Worm (Caenorhabditis elegans) whole organism, young adult: Measurements from ENCODE around the gene glb-11.

Experiments used
- B0019.2 ChIP-seq: fragments of 200-800 bp; sonication (Bioruptor generic); conservative IDR thresholded peaks from 2 replicates; pipeline ENCODE4 v1.3.6; 2022; ENCODE audit warnings: missing genetic modification reagents, missing genetic modification characterization, missing compliant biosample characterization
- B0261.1 ChIP-seq: sonication (generic microtip); optimal IDR thresholded peaks from 2 replicates; lab custom pipeline; 2016; ENCODE audit warnings: mild to moderate bottlenecking, missing genetic modification characterization, moderate library complexity, missing compliant biosample characterization
- B0336.3 ChIP-seq: fragments of 200-800 bp; sonication (Bioruptor generic); IDR thresholded peaks from 2 replicates; pipeline ENCODE4 v1.3.6; 2022; ENCODE audit warnings: missing genetic modification characterization, missing compliant biosample characterization
- C06A6.2 ChIP-seq: fragments of 200-800 bp; sonication (Bioruptor generic); conservative IDR thresholded peaks from 2 replicates; pipeline ENCODE4 v1.3.6; 2022; ENCODE audit warnings: missing genetic modification characterization, missing compliant biosample characterization
- F10E7.11 ChIP-seq: sonication (generic microtip); optimal IDR thresholded peaks from 2 replicates; lab custom pipeline; 2017; ENCODE audit warnings: mild to moderate bottlenecking, missing genetic modification characterization, moderate library complexity, missing compliant biosample characterization
- F22D6.2 ChIP-seq: sonication (generic microtip); optimal IDR thresholded peaks from 2 replicates; lab custom pipeline; 2016; ENCODE audit warnings: mild to moderate bottlenecking, missing genetic modification characterization, missing compliant biosample characterization
- F39B2.1 ChIP-seq: fragments of 200-800 bp; sonication (Bioruptor generic); IDR thresholded peaks from 2 replicates; pipeline ENCODE4 v1.3.6; 2022; ENCODE audit warnings: missing genetic modification reagents, missing genetic modification characterization, missing compliant biosample characterization
- F49E8.2 ChIP-seq: sonication (generic microtip); optimal IDR thresholded peaks from 3 replicates; lab custom pipeline; 2017; ENCODE audit warnings: missing genetic modification characterization, mild to moderate bottlenecking, missing compliant biosample characterization, antibody characterized with exemption, moderate library complexity; ENCODE audit not compliant: insufficient read depth
- Y95B8A.8 ChIP-seq: fragments of 200-800 bp; sonication (Bioruptor generic); IDR thresholded peaks from 2 replicates; pipeline ENCODE4 v1.3.6; 2022; ENCODE audit warnings: missing genetic modification reagents, missing genetic modification characterization, missing compliant biosample characterization
- akir-1 ChIP-seq: fragments of 200-800 bp; sonication (Bioruptor generic); optimal IDR thresholded peaks from 2 replicates; lab custom pipeline; 2018; ENCODE audit warnings: mild to moderate bottlenecking, missing genetic modification characterization, moderate library complexity, missing compliant biosample characterization
- aptf-2 ChIP-seq: fragments of 200-800 bp; sonication (Bioruptor generic); conservative IDR thresholded peaks from 2 replicates; pipeline ENCODE4 v1.3.6; 2022; ENCODE audit warnings: missing genetic modification reagents, missing genetic modification characterization, missing compliant biosample characterization
- athp-1 ChIP-seq: sonication (generic microtip); optimal IDR thresholded peaks from 2 replicates; lab custom pipeline; 2017; ENCODE audit warnings: mild to moderate bottlenecking, missing genetic modification characterization, missing compliant biosample characterization
- bed-2 ChIP-seq: fragments of 200-800 bp; sonication (Bioruptor generic); IDR thresholded peaks from 2 replicates; pipeline ENCODE4 v1.3.6; 2022; ENCODE audit warnings: missing genetic modification reagents, missing genetic modification characterization, missing compliant biosample characterization
- cebp-2 ChIP-seq: fragments of 200-800 bp; sonication (Bioruptor generic); IDR thresholded peaks from 2 replicates; pipeline ENCODE4 v1.3.6; 2022; ENCODE audit warnings: missing genetic modification characterization, missing compliant biosample characterization
- ceh-40 ChIP-seq: fragments of 200-800 bp; sonication (Bioruptor generic); IDR thresholded peaks from 2 replicates; pipeline ENCODE4 v1.3.6; 2022; ENCODE audit warnings: missing genetic modification characterization, missing compliant biosample characterization
- chd-7 ChIP-seq: sonication (generic microtip); optimal IDR thresholded peaks from 2 replicates; lab custom pipeline; 2016; ENCODE audit warnings: mild to moderate bottlenecking, missing genetic modification characterization, moderate library complexity, missing compliant biosample characterization
- dox-1 ChIP-seq: fragments of 200-800 bp; sonication (Bioruptor generic); IDR thresholded peaks from 2 replicates; pipeline ENCODE4 v1.3.6; 2022; ENCODE audit warnings: missing genetic modification reagents, missing genetic modification characterization, missing compliant biosample characterization
- dpff-1 ChIP-seq: sonication (generic microtip); optimal IDR thresholded peaks from 2 replicates; lab custom pipeline; 2017; ENCODE audit warnings: mild to moderate bottlenecking, missing genetic modification characterization, missing compliant biosample characterization
- dpl-1 ChIP-seq: fragments of 150-350 bp; optimal IDR thresholded peaks from 2 replicates; lab custom pipeline; 2014; ENCODE audit warnings: missing biosample characterization, missing genetic modification reagents, missing genetic modification characterization
- ets-4 ChIP-seq: fragments of 200-800 bp; sonication (Bioruptor generic); optimal IDR thresholded peaks from 2 replicates; lab custom pipeline; 2018; ENCODE audit warnings: mild to moderate bottlenecking, missing genetic modification characterization, missing compliant biosample characterization
- him-1 ChIP-seq: sonication (generic microtip); optimal IDR thresholded peaks from 2 replicates; lab custom pipeline; 2016; ENCODE audit warnings: missing genotype, missing genetic modification reagents, missing genetic modification characterization, missing compliant biosample characterization
- hlh-12 ChIP-seq: sonication (generic microtip); optimal IDR thresholded peaks from 2 replicates; lab custom pipeline; 2016; ENCODE audit warnings: missing genetic modification characterization, missing compliant biosample characterization
- hmg-1.2 ChIP-seq: fragments of 200-800 bp; sonication (Bioruptor generic); IDR thresholded peaks from 2 replicates; pipeline ENCODE4 v1.3.6; 2022; ENCODE audit warnings: missing genetic modification reagents, missing genetic modification characterization, missing compliant biosample characterization
- lin-35 ChIP-seq, 3 experiments: fragments of 150-350 bp in 2 of 3; sonication (generic microtip) in 1 of 3; optimal IDR thresholded peaks; 2 replicates each; lab custom pipeline; 2014 to 2018; ENCODE audit warnings: missing biosample characterization in 3 of 3, missing genetic modification characterization in 3 of 3, missing genetic modification reagents in 3 of 3
- madf-6 ChIP-seq: fragments of 200-800 bp; sonication (Bioruptor generic); IDR thresholded peaks from 2 replicates; pipeline ENCODE4 v1.3.6; 2022; ENCODE audit warnings: missing genetic modification reagents, missing genetic modification characterization, missing compliant biosample characterization
- nfyb-1 ChIP-seq: fragments of 200-800 bp; sonication (Bioruptor generic); IDR thresholded peaks from 2 replicates; pipeline ENCODE4 v1.3.6; 2022; ENCODE audit warnings: missing genetic modification reagents, missing genetic modification characterization, missing compliant biosample characterization
- nhr-27 ChIP-seq: fragments of 200-800 bp; sonication (Bioruptor generic); optimal IDR thresholded peaks from 2 replicates; lab custom pipeline; 2018; ENCODE audit warnings: mild to moderate bottlenecking, missing genetic modification characterization, moderate library complexity, missing compliant biosample characterization
- nhr-80 ChIP-seq: sonication (generic microtip); optimal IDR thresholded peaks from 2 replicates; lab custom pipeline; 2016; ENCODE audit warnings: missing genetic modification characterization, missing compliant biosample characterization
- rec-8 ChIP-seq, 2 experiments: sonication (generic microtip); optimal IDR thresholded peaks; 2 replicates each; lab custom pipeline; 2016; ENCODE audit warnings: mild to moderate bottlenecking in 2 of 2, missing genetic modification characterization in 2 of 2, missing genetic modification reagents in 2 of 2, missing genotype in 2 of 2, missing biosample characterization in 1 of 2, missing compliant biosample characterization in 1 of 2, moderate library complexity in 1 of 2
- snpc-1.3 ChIP-seq: sonication (generic microtip); optimal IDR thresholded peaks from 2 replicates; lab custom pipeline; 2017; ENCODE audit warnings: missing genetic modification characterization, mild to moderate bottlenecking, missing compliant biosample characterization, antibody characterized with exemption, moderate library complexity, missing genotype, missing genetic modification reagents; ENCODE audit not compliant: insufficient read depth
- sptf-2 ChIP-seq: fragments of 200-800 bp; sonication (Bioruptor generic); optimal IDR thresholded peaks from 2 replicates; lab custom pipeline; 2018; ENCODE audit warnings: mild to moderate bottlenecking, missing genetic modification characterization, missing compliant biosample characterization
- tbx-9 ChIP-seq: sonication (generic microtip); optimal IDR thresholded peaks from 2 replicates; lab custom pipeline; 2016; ENCODE audit warnings: borderline replicate concordance, missing genetic modification characterization, inconsistent platforms, missing compliant biosample characterization
- zfh-2 ChIP-seq: fragments of 200-800 bp; sonication (Bioruptor generic); conservative IDR thresholded peaks from 2 replicates; pipeline ENCODE4 v1.3.6; 2022; ENCODE audit warnings: missing genetic modification reagents, missing genetic modification characterization, missing compliant biosample characterization
- ztf-18 ChIP-seq: sonication (generic microtip); optimal IDR thresholded peaks from 2 replicates; lab custom pipeline; 2016; ENCODE audit warnings: missing genotype, mild to moderate bottlenecking, missing genetic modification characterization, missing compliant biosample characterization
- ztf-25 ChIP-seq: fragments of 200-800 bp; sonication (Bioruptor generic); IDR thresholded peaks from 2 replicates; pipeline ENCODE4 v1.3.6; 2022; ENCODE audit warnings: missing genetic modification reagents, missing genetic modification characterization, missing compliant biosample characterization

Gene glb-11

DNA sequence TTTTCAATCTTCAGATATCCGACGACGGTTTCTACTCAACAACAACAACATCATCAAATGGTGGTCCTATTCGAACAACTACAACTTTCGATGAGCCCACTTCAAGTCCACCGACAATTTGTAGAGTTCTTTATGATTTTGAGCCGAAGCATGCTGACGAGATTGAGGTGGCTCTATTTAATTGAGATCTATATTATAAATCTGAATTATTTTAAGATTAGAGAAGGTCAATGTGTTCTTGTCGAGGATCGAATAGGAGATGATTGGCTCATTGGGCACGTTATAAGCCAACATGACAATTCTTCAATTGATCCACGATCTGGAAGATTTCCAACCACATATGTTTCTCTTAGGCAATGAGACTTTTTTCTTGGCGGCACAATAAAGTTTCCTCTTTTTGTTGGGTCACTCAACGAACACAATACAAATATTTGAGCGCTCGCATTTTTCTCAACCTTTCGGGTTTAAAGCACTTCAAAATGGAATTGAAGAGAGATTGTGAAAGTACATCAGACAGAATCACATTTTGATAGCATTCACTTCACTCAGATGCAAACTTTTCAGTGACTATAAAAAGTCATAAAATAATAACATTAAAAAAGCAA lies 23.5 kb upstream of the glb-11 start (continued):
- TF ChIP-seq ceh-40 (GFP tag; lab: Robert Waterston, UW), result no peak
- no peak for TF ChIP-seq dpff-1

DNA sequence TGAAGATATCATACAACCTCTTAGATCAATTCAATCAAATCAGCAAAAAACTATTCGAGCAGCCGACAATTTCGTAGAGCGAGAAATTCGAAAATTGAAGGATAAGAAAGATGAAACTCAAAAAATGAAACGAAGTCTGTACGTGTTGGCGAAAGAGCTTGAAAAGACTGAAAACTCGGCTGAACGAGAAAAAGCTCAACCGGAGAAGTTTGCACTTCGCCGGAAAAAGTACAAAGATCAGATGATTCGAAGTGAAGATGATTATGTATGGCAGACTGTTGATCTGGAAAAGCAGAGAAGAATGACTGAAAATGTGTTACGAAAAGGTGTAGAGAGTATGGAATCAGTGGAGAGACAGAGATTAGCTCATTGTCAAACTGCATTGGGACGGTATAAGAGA lies 21.1 kb upstream of the glb-11 start:
- TF ChIP-seq F49E8.2 (tag; lab: Kevin White, UChicago) (no peak), B0019.2 (no peak), ztf-25 (GFP tag; lab: Robert Waterston, UW) (no peak), ztf-18 (tag; lab: Kevin White, UChicago) (no peak), nhr-80 (tag; lab: Kevin White, UChicago) (no peak), him-1 (tag; lab: Kevin White, UChicago) (no peak), bed-2 (GFP tag; lab: Robert Waterston, UW) (no peak), madf-6 (no peak), cebp-2 (GFP tag; lab: Robert Waterston, UW) (no peak), C06A6.2 (GFP tag; lab: Robert Waterston, UW) (no peak), aptf-2 (GFP tag; lab: Robert Waterston, UW) (no peak), chd-7 (no peak), nhr-27 (tag; lab: Kevin White, UChicago) (no peak), sptf-2 (no peak), tbx-9 (tag; lab: Kevin White, UChicago) (no peak), F22D6.2 (no peak), snpc-1.3 (tag; lab: Kevin White, UChicago) (no peak), dpl-1 (GFP tag; lab: Kevin White, UChicago) (no peak)

DNA sequence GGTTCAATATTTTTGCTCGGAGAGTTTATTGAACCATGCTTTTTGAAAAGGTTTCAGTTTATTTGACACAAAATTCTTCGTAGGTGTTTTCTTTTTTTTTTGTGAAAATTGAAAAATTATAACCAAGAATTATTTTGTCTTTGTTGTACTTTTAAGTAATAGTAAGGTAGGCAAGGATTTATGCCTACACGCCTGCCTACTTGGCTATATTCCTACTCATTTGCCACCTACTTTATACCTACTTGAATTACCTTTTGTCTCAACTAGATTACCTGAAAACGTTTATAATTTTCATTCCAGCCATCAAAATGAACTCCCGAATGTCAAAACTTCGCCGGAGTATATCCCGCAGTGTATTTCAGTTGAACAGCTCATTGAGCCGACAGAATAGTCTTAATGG lies 20.0 kb upstream of the glb-11 start, which contains the start of gene C36E8.4:
TSS of gene C36E8.4 (plus strand) at position 301 of the 400 bp plus-strand sequence.
- TF ChIP-seq F39B2.1 (GFP tag; lab: Robert Waterston, UW) (no peak), ets-4 (GFP tag; lab: Kevin White, UChicago) (no peak), akir-1 (GFP tag; lab: Kevin White, UChicago) (no peak), athp-1 (tag; lab: Kevin White, UChicago) (no peak), F49E8.2 (tag; lab: Kevin White, UChicago) (no peak), Y95B8A.8 (GFP tag; lab: Robert Waterston, UW) (no peak), lin-35 (GFP tag; optimal IDR thresholded peaks at IDR 0.05; lab: Kevin White, UChicago) (no peak), rec-8 (tag; optimal IDR thresholded peaks at IDR 0.05; lab: Kevin White, UChicago) (no peak), B0336.3 (GFP tag; lab: Robert Waterston, UW) (no peak), B0261.1 (no peak)
- TF ChIP-seq, all 124 proteins: peak for 0

DNA sequence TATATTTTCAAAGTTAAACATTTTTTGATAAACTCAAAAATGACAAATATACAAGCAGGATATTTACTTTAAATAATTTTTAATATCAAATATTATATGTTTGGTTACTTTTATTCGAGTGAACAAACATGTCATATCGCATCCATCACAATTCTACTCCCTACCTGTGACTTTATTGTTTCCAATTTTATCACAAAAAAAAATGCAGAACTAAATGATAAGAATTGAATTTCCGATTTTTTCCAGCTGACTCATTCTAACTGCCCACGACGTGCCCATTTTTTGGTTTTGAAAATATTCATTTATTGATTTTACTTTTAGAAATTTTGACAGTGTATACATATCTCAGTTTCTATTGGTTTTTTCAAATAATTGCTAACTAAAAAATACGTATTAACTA lies 19.0 kb upstream of the glb-11 start:
- TF ChIP-seq nfyb-1 (GFP tag; lab: Robert Waterston, UW), result no peak
- TF ChIP-seq F10E7.11, result no peak
- peak; percentile 52 for TF ChIP-seq nhr-80 (tag; lab: Kevin White, UChicago)
- TF ChIP-seq, all 124 proteins: peak for 1

DNA sequence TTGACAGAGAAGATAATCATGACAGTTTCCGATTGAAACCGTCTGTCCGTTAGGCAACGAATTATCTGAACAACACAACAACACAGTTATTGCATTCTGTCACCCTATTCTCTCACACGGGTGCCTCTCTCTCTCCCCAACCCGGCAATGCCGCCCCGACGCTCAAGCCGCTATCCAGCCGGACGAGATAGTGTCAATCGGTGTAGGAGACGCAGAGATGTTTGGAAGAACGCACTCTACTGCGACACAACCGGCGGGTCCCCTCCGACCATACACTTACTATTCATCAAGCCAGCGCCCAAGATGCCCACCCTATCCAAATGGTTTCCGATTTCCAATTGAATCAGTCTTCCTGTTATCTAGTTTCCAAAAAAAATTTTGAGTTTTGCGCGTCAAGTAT lies 18.2 kb upstream of the glb-11 start:
- TF ChIP-seq dox-1 (GFP tag; lab: Robert Waterston, UW) (0 out of 2 replicates have a peak, but pooled peaks have one; percentile 51), hmg-1.2 (GFP tag; lab: Robert Waterston, UW) (peak; percentile 67; the same call in 1 of the 2 replicates), zfh-2 (peak; percentile 76), hlh-12 (no peak), nfyb-1 (GFP tag; lab: Robert Waterston, UW) (no peak)
